Fruit fly (Drosophila melanogaster): ENCODE data around the gene hec.
A peak's percentile ranks its signal among the peaks of the same experiment; 100 is the strongest.

The hec gene

DNA sequence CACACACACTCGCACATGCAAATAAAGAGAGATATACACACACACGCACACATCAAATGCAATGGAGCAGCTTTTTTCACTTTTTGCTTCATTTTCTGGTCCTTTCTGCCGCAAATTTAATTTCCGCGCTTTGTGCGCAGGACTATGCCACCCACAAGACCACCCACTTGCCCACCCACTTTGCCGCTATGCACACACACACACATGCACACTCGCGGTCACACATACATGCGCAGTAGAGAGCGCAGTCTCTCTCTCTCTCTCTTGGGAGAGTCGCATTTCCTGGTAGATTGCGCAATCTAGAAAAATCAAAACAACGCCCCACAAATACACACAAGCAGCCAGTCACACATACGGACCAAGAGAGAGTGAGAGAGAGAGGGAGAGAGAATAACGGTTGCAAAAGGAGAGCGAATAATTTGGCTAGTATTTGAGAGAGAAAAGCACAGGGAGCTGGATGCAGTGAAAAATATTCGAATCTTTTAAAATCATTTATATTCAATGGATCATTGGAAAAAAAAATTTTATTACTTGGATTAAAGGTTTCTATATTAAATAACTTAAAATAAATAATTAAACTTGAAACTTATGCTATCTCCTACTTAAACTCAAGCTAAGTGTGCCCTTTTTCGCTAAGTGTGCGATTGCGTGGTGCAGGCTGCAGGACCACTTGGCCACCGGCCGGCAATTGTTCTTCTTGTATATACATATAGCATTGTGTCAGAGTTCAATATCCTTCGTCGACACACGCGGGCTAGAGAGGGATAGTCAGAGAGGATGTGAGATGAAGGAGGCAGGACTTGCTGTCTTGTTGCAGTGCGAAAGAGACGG, 31.6 kb downstream of the hec start (continued):
- TF ChIP-seq CG7839 (tag; optimal IDR thresholded peaks at IDR 0.05) (peak; percentile 74), CG2120 (GFP tag; optimal IDR thresholded peaks at IDR 0.05) (no peak), sd (tag; optimal IDR thresholded peaks at IDR 0.05) (no peak), Rx (GFP tag; IDR thresholded peaks at IDR 0.05) (peak; percentile 39; the same call in 1 of the 2 replicates), Oli (tag; optimal IDR thresholded peaks at IDR 0.05) (peak; percentile 55), CG6654 (GFP tag; optimal IDR thresholded peaks at IDR 0.05) (no peak), ken (GFP tag; IDR thresholded peaks at IDR 0.05) (peak; percentile 79), croc (GFP tag; conservative IDR thresholded peaks at IDR 0.05) (peak; percentile 50; the same call in 1 of the 3 replicates), slbo (GFP tag; IDR thresholded peaks at IDR 0.05) (peak; percentile 70), Awh (GFP tag; IDR thresholded peaks at IDR 0.05) (peak; percentile 79), CG8359 (GFP tag; optimal IDR thresholded peaks at IDR 0.05; ENCODE audit: borderline replicate concordance) (peak; percentile 55), CG10543 (GFP tag; optimal IDR thresholded peaks at IDR 0.05) (no peak), dysf (GFP tag; IDR thresholded peaks at IDR 0.05) (peak; percentile 70; the same call in 2 of the 3 replicates), crp (GFP tag; optimal IDR thresholded peaks at IDR 0.05) (no peak), kay (GFP tag; optimal IDR thresholded peaks at IDR 0.05) (peak; percentile 30), CG15073 (GFP tag; optimal IDR thresholded peaks at IDR 0.05) (no peak), CG12769 (tag; optimal IDR thresholded peaks at IDR 0.05) (no peak), Sin3A (optimal IDR thresholded peaks at IDR 0.05) (no peak), CG17612 (GFP tag; IDR thresholded peaks at IDR 0.05) (no peak), Blimp-1 (GFP tag; optimal IDR thresholded peaks at IDR 0.05) (peak; percentile 56), CG10959 (GFP tag; IDR thresholded peaks at IDR 0.05) (peak; percentile 72), CG11456 (GFP tag; IDR thresholded peaks at IDR 0.05) (no peak), pho (GFP tag; optimal IDR thresholded peaks at IDR 0.05) (no peak), fd102C (GFP tag; optimal IDR thresholded peaks at IDR 0.05) (no peak), Aef1 (GFP tag; IDR thresholded peaks at IDR 0.05) (peak; percentile 46; the same call in 2 of the 3 replicates), H2.0 (GFP tag; IDR thresholded peaks at IDR 0.05) (peak; percentile 65), lilli (GFP tag; optimal IDR thresholded peaks at IDR 0.05) (peak; percentile 46), rib (GFP tag; IDR thresholded peaks at IDR 0.05) (no peak), CG10979 (tag; optimal IDR thresholded peaks at IDR 0.05) (peak; percentile 75), CG9215 (GFP tag; IDR thresholded peaks at IDR 0.05) (peak; percentile 42; the same call in 1 of the 2 replicates), ssp (GFP tag; IDR thresholded peaks at IDR 0.05) (peak; percentile 56), CG7786 (GFP tag; optimal IDR thresholded peaks at IDR 0.05) (no peak), CG4360 (GFP tag; IDR thresholded peaks at IDR 0.05) (no peak), Usf (GFP tag; optimal IDR thresholded peaks at IDR 0.05) (no peak), Meics (GFP tag; optimal IDR thresholded peaks at IDR 0.05) (peak; percentile 56), Drgx (GFP tag; IDR thresholded peaks at IDR 0.05) (peak; percentile 39; the same call in 1 of the 2 replicates), esg (GFP tag; conservative IDR thresholded peaks at IDR 0.05) (peak; percentile 24; the same call in 1 of the 2 replicates), CG2712 (tag; optimal IDR thresholded peaks at IDR 0.05) (peak; percentile 74), phol (tag; optimal IDR thresholded peaks at IDR 0.05) (peak; percentile 55), schlank (tag; optimal IDR thresholded peaks at IDR 0.05) (no peak), tll (GFP tag; optimal IDR thresholded peaks at IDR 0.05) (no peak), Scr (GFP tag; IDR thresholded peaks at IDR 0.05; ENCODE audit: partially characterized antibody) (no peak), da (GFP tag; optimal IDR thresholded peaks at IDR 0.05) (no peak), chm (GFP tag; IDR thresholded peaks at IDR 0.05) (peak; percentile 58; the same call in 1 of the 2 replicates), Asciz (GFP tag; optimal IDR thresholded peaks at IDR 0.05) (peak; percentile 54), pan (optimal IDR thresholded peaks at IDR 0.05) (no peak), pan (GFP tag; optimal IDR thresholded peaks at IDR 0.05 in 1 of 2, IDR thresholded peaks at IDR 0.05 in 1 of 2) (peak in 1 of 2 experiments; percentile 81), Poxn (GFP tag; IDR thresholded peaks at IDR 0.05) (no peak), CG9727 (GFP tag; optimal IDR thresholded peaks at IDR 0.05) (peak; percentile 78)

All from whole organism, embryonic.